Worm (Caenorhabditis elegans) whole organism, midembryonic: ENCODE data around the gene R05G9R.1.

Source experiments
- T22C8.4 ChIP-seq: fragments of 200-800 bp; sonication (Bioruptor generic); IDR thresholded peaks from 2 replicates; pipeline ENCODE4 v1.3.6; 2022; ENCODE audit warnings: missing genetic modification characterization, missing compliant biosample characterization
- cog-1 ChIP-seq: sonication (generic microtip); optimal IDR thresholded peaks from 2 replicates; lab custom pipeline; 2016; ENCODE audit warnings: missing genetic modification characterization, missing compliant biosample characterization
- flt-1 ChIP-seq: fragments of 200-800 bp; sonication (Bioruptor generic); IDR thresholded peaks from 2 replicates; pipeline ENCODE4 v1.3.6; 2022; ENCODE audit warnings: missing genetic modification characterization, missing compliant biosample characterization
- klf-2 ChIP-seq: fragments of 200-800 bp; sonication (Bioruptor generic); conservative IDR thresholded peaks from 2 replicates; pipeline ENCODE4 v1.3.6; 2022; ENCODE audit warnings: missing genetic modification reagents, missing genetic modification characterization, missing compliant biosample characterization
- med-1 ChIP-seq: sonication (generic microtip); optimal IDR thresholded peaks from 2 replicates; lab custom pipeline; 2017; ENCODE audit warnings: missing genetic modification characterization, mild to moderate bottlenecking, missing compliant biosample characterization, antibody characterized with exemption, missing genetic modification reagents; ENCODE audit not compliant: insufficient read depth
- ref-1 ChIP-seq: fragments of 200-800 bp; sonication (Bioruptor generic); conservative IDR thresholded peaks from 2 replicates; pipeline ENCODE4 v1.3.6; 2022; ENCODE audit warnings: missing genetic modification reagents, missing genetic modification characterization, missing compliant biosample characterization
- tab-1 ChIP-seq: fragments of 200-800 bp; sonication (Bioruptor generic); IDR thresholded peaks from 2 replicates; pipeline ENCODE4 v1.3.6; 2022; ENCODE audit warnings: missing genetic modification characterization, missing compliant biosample characterization
- ztf-23 ChIP-seq: fragments of 200-800 bp; sonication (Bioruptor generic); IDR thresholded peaks from 2 replicates; pipeline ENCODE4 v1.3.6; 2022; ENCODE audit warnings: missing genetic modification reagents, missing genetic modification characterization, missing compliant biosample characterization
- ztf-29 ChIP-seq: fragments of 200-800 bp; sonication (Bioruptor generic); IDR thresholded peaks from 2 replicates; pipeline ENCODE4 v1.3.6; 2022; ENCODE audit warnings: missing genetic modification reagents, missing genetic modification characterization, missing compliant biosample characterization

Gene R05G9R.1

ce11 chrII:6516276-6516675 lies 2.5 kb upstream of the R05G9R.1 start, which contains the start of gene C56E6.7:
C56E6.7 (plus strand) TSS chrII:6516576.
- TF ChIP-seq med-1 (GFP tag; lab: Kevin White, UChicago) (no peak), cog-1 (tag; lab: Kevin White, UChicago) (no peak), T22C8.4 (no peak), flt-1 (GFP tag; lab: Robert Waterston, UW) (no peak), ref-1 (GFP tag; lab: Robert Waterston, UW) (no peak), ztf-29 (GFP tag; lab: Robert Waterston, UW) (no peak), klf-2 (no peak), ztf-23 (GFP tag; lab: Robert Waterston, UW) (no peak), tab-1 (GFP tag; lab: Robert Waterston, UW) (no peak)

- TF ChIP-seq klf-2 (no peak), tab-1 (GFP tag; lab: Robert Waterston, UW) (no peak), ref-1 (GFP tag; lab: Robert Waterston, UW) (no peak)
These were observed 454 bp downstream of the R05G9R.1 start for ce11 chrII:6513357-6513756.

DNA sequence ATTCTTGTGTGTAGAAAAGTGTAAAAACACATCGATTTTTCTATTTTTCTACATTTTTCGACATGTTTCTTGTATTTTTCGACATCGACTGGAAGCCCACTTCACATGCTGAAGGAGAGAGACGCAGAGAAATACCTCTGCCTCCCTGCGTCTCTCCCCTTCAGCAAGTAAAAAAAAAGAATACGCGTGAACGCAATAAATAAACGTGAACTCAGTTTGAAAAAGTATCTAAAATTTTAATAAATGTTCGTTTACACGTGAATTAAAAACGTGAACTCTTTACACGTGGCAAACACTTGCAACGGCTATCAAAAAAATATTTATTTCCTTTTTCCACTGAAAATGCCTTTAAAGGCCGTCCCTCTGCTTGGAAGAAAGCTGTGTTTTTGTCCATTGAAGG lies 11.0 kb downstream of the R05G9R.1 start, which contains the start of gene R05G9.1:
Gene R05G9.1 (plus strand): TSS at position 343 of the 400 bp plus-strand sequence.
- TF ChIP-seq cog-1 (tag; lab: Kevin White, UChicago), result no peak
- no peak for TF ChIP-seq flt-1 (GFP tag; lab: Robert Waterston, UW)
- TF ChIP-seq ztf-23 (GFP tag; lab: Robert Waterston, UW), result no peak
- TF ChIP-seq med-1 (GFP tag; lab: Kevin White, UChicago), result no peak
- no peak for TF ChIP-seq ztf-29 (GFP tag; lab: Robert Waterston, UW)
- no peak for TF ChIP-seq klf-2
- no peak for TF ChIP-seq ref-1 (GFP tag; lab: Robert Waterston, UW)

DNA sequence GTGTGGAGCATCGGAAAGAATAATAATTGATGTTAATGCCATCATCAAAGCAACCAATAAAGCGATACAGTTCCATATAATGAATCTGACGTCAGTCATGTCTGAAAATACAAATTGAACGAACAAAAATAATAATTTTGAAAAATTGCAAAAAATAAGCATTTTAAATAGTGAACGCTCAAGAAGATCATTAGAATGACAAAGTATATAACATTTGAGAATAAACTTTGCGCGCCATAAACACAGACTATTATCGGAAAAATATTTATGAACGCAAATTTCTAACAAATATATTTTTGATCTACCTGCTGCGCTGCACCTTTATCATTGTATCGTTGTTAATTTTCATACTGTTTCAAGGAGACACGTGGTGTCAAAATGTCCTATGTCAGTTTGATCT lies 12.4 kb downstream of the R05G9R.1 start, which contains the start of gene R05G9.3:
Gene R05G9.3 (minus strand): TSS at position 101 of the 400 bp plus-strand sequence.
- TF ChIP-seq tab-1 (GFP tag; lab: Robert Waterston, UW) (no peak), med-1 (GFP tag; lab: Kevin White, UChicago) (no peak), ref-1 (GFP tag; lab: Robert Waterston, UW) (no peak), T22C8.4 (no peak), flt-1 (GFP tag; lab: Robert Waterston, UW) (no peak), ztf-29 (GFP tag; lab: Robert Waterston, UW) (no peak), cog-1 (tag; lab: Kevin White, UChicago) (no peak), ztf-23 (GFP tag; lab: Robert Waterston, UW) (no peak), klf-2 (no peak)

DNA sequence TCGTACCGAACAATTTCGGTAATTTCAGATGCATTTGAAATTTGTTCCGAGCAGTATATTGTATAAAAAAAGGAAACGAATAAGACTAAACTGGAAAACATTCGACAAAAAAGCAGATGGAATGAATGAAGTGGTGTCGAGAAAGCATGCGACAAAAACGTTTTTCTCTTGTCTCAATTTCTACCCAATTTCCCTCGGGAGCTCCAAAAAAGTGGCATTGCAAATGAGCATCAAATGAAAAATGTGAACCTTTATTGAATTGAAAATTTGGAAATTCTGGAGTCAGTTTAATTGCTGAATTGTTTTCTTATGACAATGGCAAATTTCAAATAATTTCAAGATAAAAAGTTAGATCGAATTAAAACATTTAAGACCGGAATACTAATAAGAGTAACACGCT lies 13.7 kb downstream of the R05G9R.1 start, which contains the start of gene R05G9.5:
Gene R05G9.5 (minus strand): TSS at position 101 of the 400 bp plus-strand sequence.
- TF ChIP-seq tab-1 (GFP tag; lab: Robert Waterston, UW) (no peak), ztf-23 (GFP tag; lab: Robert Waterston, UW) (no peak), cog-1 (tag; lab: Kevin White, UChicago) (no peak), ref-1 (GFP tag; lab: Robert Waterston, UW) (no peak), ztf-29 (GFP tag; lab: Robert Waterston, UW) (no peak), klf-2 (no peak), T22C8.4 (no peak), med-1 (GFP tag; lab: Kevin White, UChicago) (no peak), flt-1 (GFP tag; lab: Robert Waterston, UW) (no peak)

- TF ChIP-seq cog-1 (tag; lab: Kevin White, UChicago) (no peak), ztf-29 (GFP tag; lab: Robert Waterston, UW) (no peak), tab-1 (GFP tag; lab: Robert Waterston, UW) (no peak), med-1 (GFP tag; lab: Kevin White, UChicago) (no peak), ref-1 (GFP tag; lab: Robert Waterston, UW) (no peak), klf-2 (no peak), ztf-23 (GFP tag; lab: Robert Waterston, UW) (no peak), T22C8.4 (no peak)
These were observed 14.7 kb downstream of the R05G9R.1 start, which contains the start of gene twk-49 for ce11 chrII:6499067-6499466. twk-49 (minus strand) TSS chrII:6499167.

ce11 chrII:6498609-6499008 lies 15.2 kb downstream of the R05G9R.1 start:
- TF ChIP-seq T22C8.4 (no peak), klf-2 (no peak), cog-1 (tag; lab: Kevin White, UChicago) (no peak), ztf-29 (GFP tag; lab: Robert Waterston, UW) (no peak), ref-1 (GFP tag; lab: Robert Waterston, UW) (no peak), tab-1 (GFP tag; lab: Robert Waterston, UW) (no peak)

- TF ChIP-seq flt-1 (GFP tag; lab: Robert Waterston, UW), result no peak
These were observed 16.7 kb downstream of the R05G9R.1 start for ce11 chrII:6497137-6497536.

DNA sequence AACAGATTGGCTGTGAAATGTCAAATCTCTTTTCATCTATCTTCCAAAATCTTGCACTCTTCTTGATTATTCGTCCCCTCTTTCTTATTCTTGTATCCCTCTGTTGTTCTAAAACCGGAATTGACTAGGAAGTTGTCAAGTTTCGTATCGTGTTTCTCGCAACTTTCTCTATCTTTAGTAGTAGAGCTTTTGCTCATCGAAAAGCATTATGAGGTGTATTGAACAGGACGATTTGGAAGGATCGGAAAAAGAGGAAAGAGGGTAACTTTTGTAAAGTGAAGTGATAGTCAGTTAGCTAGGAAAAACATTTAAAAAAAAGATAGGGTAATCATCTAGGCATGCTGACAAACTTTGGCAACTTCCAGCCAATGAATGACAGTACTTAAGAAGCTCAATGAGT lies 17.3 kb downstream of the R05G9R.1 start:
- no peak for TF ChIP-seq T22C8.4
- TF ChIP-seq tab-1 (GFP tag; lab: Robert Waterston, UW), result no peak

ce11 chrII:6493709-6494326 lies 20.0 kb downstream of the R05G9R.1 start:
- TF ChIP-seq tab-1 (GFP tag; lab: Robert Waterston, UW) (no peak), med-1 (GFP tag; lab: Kevin White, UChicago) (no peak), cog-1 (tag; lab: Kevin White, UChicago) (no peak), flt-1 (GFP tag; lab: Robert Waterston, UW) (no peak), T22C8.4 (no peak), ref-1 (GFP tag; lab: Robert Waterston, UW) (no peak), ztf-29 (GFP tag; lab: Robert Waterston, UW) (no peak), klf-2 (no peak), ztf-23 (GFP tag; lab: Robert Waterston, UW) (no peak)
